Fruit fly (Drosophila melanogaster): ENCODE results near the gene CG34124.
A peak's percentile ranks its signal among the peaks of the same experiment; 100 is the strongest.

CG34124 gene

dm6 chr2L:4981278-4981966 is 23.2 kb downstream of the CG34124 start, which contains the start of the genes CG8892 and CG34126 (continued):
- peak; percentile 99 for TF ChIP-seq CG31627 (GFP tag; optimal IDR thresholded peaks at IDR 0.05)
- peak; percentile 91 for TF ChIP-seq spab (GFP tag; optimal IDR thresholded peaks at IDR 0.05)
- TF ChIP-seq fd59A (GFP tag; optimal IDR thresholded peaks at IDR 0.05) = peak; percentile 96
- peak; percentile 92 for TF ChIP-seq CG7368 (GFP tag; optimal IDR thresholded peaks at IDR 0.05)
- TF ChIP-seq Met (GFP tag; optimal IDR thresholded peaks at IDR 0.05) = peak; percentile 95
- TF ChIP-seq acj6 (GFP tag; optimal IDR thresholded peaks at IDR 0.05) = peak; percentile 98
- peak; percentile 81 for TF ChIP-seq CG6276 (GFP tag; optimal IDR thresholded peaks at IDR 0.05)
- no peak for TF ChIP-seq Hr38 (GFP tag; optimal IDR thresholded peaks at IDR 0.05)
- peak; percentile 96 for TF ChIP-seq Smox (GFP tag; optimal IDR thresholded peaks at IDR 0.05)
- peak; percentile 95 for TF ChIP-seq CG8632 (GFP tag; optimal IDR thresholded peaks at IDR 0.05)
- TF ChIP-seq CG6808 (GFP tag; optimal IDR thresholded peaks at IDR 0.05) = peak; percentile 93
- peak; percentile 91 to 96 for TF ChIP-seq salr (GFP tag; optimal IDR thresholded peaks at IDR 0.05)
- peak; percentile 98 for TF ChIP-seq Hr39 (GFP tag; optimal IDR thresholded peaks at IDR 0.05)
- peak; percentile 95 for TF ChIP-seq CG10669 (GFP tag; optimal IDR thresholded peaks at IDR 0.05)
- TF ChIP-seq esn (GFP tag; optimal IDR thresholded peaks at IDR 0.05) = peak; percentile 98
- peak; percentile 96 for TF ChIP-seq Hr4 (GFP tag; optimal IDR thresholded peaks at IDR 0.05)
- peak; percentile 87 for TF ChIP-seq CG1621 (tag; optimal IDR thresholded peaks at IDR 0.05)
- TF ChIP-seq Eip78C (GFP tag) = peak; percentile 98
- TF ChIP-seq fd85E (GFP tag; optimal IDR thresholded peaks at IDR 0.05) = peak; percentile 90
- TF ChIP-seq achi (GFP tag; optimal IDR thresholded peaks at IDR 0.05) = peak; percentile 96
- peak; percentile 94 for TF ChIP-seq CG34406 (GFP tag; optimal IDR thresholded peaks at IDR 0.05)
- TF ChIP-seq CG32006 (GFP tag; optimal IDR thresholded peaks at IDR 0.05) = peak; percentile 97

- TF ChIP-seq CG7368 (GFP tag; optimal IDR thresholded peaks at IDR 0.05) (no peak), CG6792 (GFP tag; optimal IDR thresholded peaks at IDR 0.05) (no peak), CG1621 (tag; optimal IDR thresholded peaks at IDR 0.05) (no peak), Hr39 (GFP tag; optimal IDR thresholded peaks at IDR 0.05) (no peak), cyc (GFP tag; optimal IDR thresholded peaks at IDR 0.05) (no peak), salr (GFP tag; optimal IDR thresholded peaks at IDR 0.05) (no peak), CG11294 (GFP tag; IDR thresholded peaks at IDR 0.05) (no peak)
Measured at dm6 chr2L:4982098-4982646, 24.0 kb downstream of the CG34124 start.

dm6 chr2L:4995010-4995836 is 37.0 kb downstream of the CG34124 start:
- no peak for TF ChIP-seq Smox (GFP tag; optimal IDR thresholded peaks at IDR 0.05)
- TF ChIP-seq fkh (GFP tag; optimal IDR thresholded peaks at IDR 0.05) = no peak
- TF ChIP-seq CG6276 (GFP tag; optimal IDR thresholded peaks at IDR 0.05) = no peak
- no peak for TF ChIP-seq CG10669 (GFP tag; optimal IDR thresholded peaks at IDR 0.05)
- TF ChIP-seq Gug (GFP tag; IDR thresholded peaks at IDR 0.05) = no peak
- no peak for TF ChIP-seq cyc (GFP tag; optimal IDR thresholded peaks at IDR 0.05)
- no peak for TF ChIP-seq achi (GFP tag; optimal IDR thresholded peaks at IDR 0.05)
- no peak for TF ChIP-seq CG6808 (GFP tag; optimal IDR thresholded peaks at IDR 0.05)
- no peak for TF ChIP-seq CG6792 (GFP tag; optimal IDR thresholded peaks at IDR 0.05)

- TF ChIP-seq fkh (GFP tag; optimal IDR thresholded peaks at IDR 0.05) = peak; percentile 27
- TF ChIP-seq Hr4 (GFP tag; optimal IDR thresholded peaks at IDR 0.05) = no peak
- no peak for TF ChIP-seq CG10631 (GFP tag; optimal IDR thresholded peaks at IDR 0.05)
Measured at dm6 chr2L:4995837-4996136, 37.6 kb downstream of the CG34124 start.

dm6 chr2L:4996283-4996922 is 38.2 kb downstream of the CG34124 start:
- TF ChIP-seq Eip78C (GFP tag) = peak; percentile 58
- TF ChIP-seq net (GFP tag; optimal IDR thresholded peaks at IDR 0.05) = no peak
- peak; percentile 94 for TF ChIP-seq Blimp-1 (GFP tag; optimal IDR thresholded peaks at IDR 0.05)
- TF ChIP-seq eg (GFP tag; IDR thresholded peaks at IDR 0.05) = no peak
